Fruit fly (Drosophila melanogaster) whole organism, embryonic: ENCODE measurements around the gene CG34180.

Experiments used
- B-H1 ChIP-seq: fragments of 200-800 bp; sonication (Bioruptor generic); IDR thresholded peaks from 3 replicates; pipeline ENCODE4 v1.3.6; 2022; ENCODE audit warnings: missing biosample characterization, missing genetic modification characterization
- BtbVII ChIP-seq: fragments of 200-800 bp; sonication (Bioruptor generic); optimal IDR thresholded peaks from 3 replicates; lab custom pipeline; 2017; ENCODE audit warnings: missing biosample characterization, mild to moderate bottlenecking, missing genetic modification characterization
- C15 ChIP-seq: fragments of 200-800 bp; sonication (Bioruptor generic); IDR thresholded peaks from 3 replicates; pipeline ENCODE4 v1.3.6; 2022; ENCODE audit warnings: missing biosample characterization, missing genetic modification characterization
- CG10959 ChIP-seq: fragments of 200-800 bp; sonication (Bioruptor generic); IDR thresholded peaks from 2 replicates; pipeline ENCODE4 v1.3.6; 2022; ENCODE audit warnings: missing biosample characterization, missing genetic modification characterization
- CG11696 ChIP-seq: fragments of 200-800 bp; sonication (Bioruptor generic); IDR thresholded peaks from 2 replicates; pipeline ENCODE4 v1.3.6; 2022; ENCODE audit warnings: missing biosample characterization, missing genetic modification characterization
- CG12391 ChIP-seq: fragments of 200-800 bp; sonication (Bioruptor generic); optimal IDR thresholded peaks from 3 replicates; lab custom pipeline; 2018; ENCODE audit warnings: missing biosample characterization, mild to moderate bottlenecking, missing genetic modification characterization, moderate library complexity
- CG12744 ChIP-seq: fragments of 200-800 bp; sonication (Bioruptor generic); optimal IDR thresholded peaks from 2 replicates; lab custom pipeline; 2016; ENCODE audit warnings: missing biosample characterization, missing genetic modification characterization
- CG12942 ChIP-seq: fragments of 200-800 bp; sonication (Bioruptor generic); optimal IDR thresholded peaks from 3 replicates; lab custom pipeline; 2016; ENCODE audit warnings: missing biosample characterization, missing genetic modification characterization
- CG13123 ChIP-seq: fragments of 200-800 bp; sonication (Bioruptor generic); optimal IDR thresholded peaks from 2 replicates; lab custom pipeline; 2016; ENCODE audit warnings: missing biosample characterization, missing genetic modification characterization
- CG17912 ChIP-seq: fragments of 200-800 bp; sonication (Bioruptor generic); optimal IDR thresholded peaks from 2 replicates; lab custom pipeline; 2018; ENCODE audit warnings: missing biosample characterization, mild to moderate bottlenecking, missing genetic modification characterization
- CG18476 ChIP-seq: fragments of 200-800 bp; sonication (Bioruptor generic); optimal IDR thresholded peaks from 2 replicates; lab custom pipeline; 2016; ENCODE audit warnings: missing biosample characterization, mild to moderate bottlenecking, missing genetic modification characterization
- CG34422 ChIP-seq: fragments of 200-800 bp; sonication (Bioruptor generic); IDR thresholded peaks from 3 replicates; pipeline ENCODE4 v1.3.6; 2022; ENCODE audit warnings: missing biosample characterization, missing genetic modification characterization
- CG3726 ChIP-seq: fragments of 200-800 bp; sonication (Bioruptor generic); IDR thresholded peaks from 3 replicates; pipeline ENCODE4, ENCODE4 v1.3.6; 2022; ENCODE audit warnings: missing biosample characterization, missing genetic modification characterization
- CG42726 ChIP-seq: fragments of 200-800 bp; sonication (Bioruptor generic); IDR thresholded peaks from 2 replicates; pipeline ENCODE4 v1.3.6; 2022; ENCODE audit warnings: missing biosample characterization, missing genetic modification characterization; ENCODE audit not compliant: partially characterized antibody
- CG6683 ChIP-seq: fragments of 200-800 bp; sonication (Bioruptor generic); optimal IDR thresholded peaks from 2 replicates; lab custom pipeline; 2017; ENCODE audit warnings: missing biosample characterization, mild to moderate bottlenecking, missing genetic modification characterization, missing genetic modification reagents
- CG6689 ChIP-seq: fragments of 200-800 bp; sonication (Bioruptor generic); IDR thresholded peaks from 2 replicates; pipeline ENCODE4 v1.3.6; 2022; ENCODE audit warnings: missing biosample characterization, missing genetic modification characterization
- CG6813 ChIP-seq: fragments of 200-800 bp; sonication (Bioruptor generic); optimal IDR thresholded peaks from 2 replicates; lab custom pipeline; 2017; ENCODE audit warnings: missing biosample characterization, missing genetic modification characterization, mild to moderate bottlenecking, moderate library complexity, missing genetic modification reagents
- CG6854 ChIP-seq: fragments of 200-800 bp; sonication (Bioruptor generic); optimal IDR thresholded peaks from 3 replicates; lab custom pipeline; 2017; ENCODE audit warnings: missing biosample characterization, mild to moderate bottlenecking, missing genetic modification characterization
- CG7786 ChIP-seq: fragments of 200-800 bp; sonication (Bioruptor generic); optimal IDR thresholded peaks from 2 replicates; lab custom pipeline; 2016; ENCODE audit warnings: missing biosample characterization, missing genetic modification characterization
- CG9609 ChIP-seq: fragments of 200-800 bp; sonication (Bioruptor generic); optimal IDR thresholded peaks from 3 replicates; lab custom pipeline; 2016; ENCODE audit warnings: missing biosample characterization, missing genetic modification characterization
- Dll ChIP-seq: fragments of 200-800 bp; sonication (Bioruptor generic); IDR thresholded peaks from 4 replicates; pipeline ENCODE4 v1.3.6; 2022; ENCODE audit warnings: missing biosample characterization, missing genetic modification characterization; ENCODE audit not compliant: partially characterized antibody
- Ets97D ChIP-seq: fragments of 200-800 bp; sonication (Bioruptor generic); optimal IDR thresholded peaks from 3 replicates; lab custom pipeline; 2016; ENCODE audit warnings: missing biosample characterization, missing genetic modification characterization
- H15 ChIP-seq: fragments of 200-800 bp; sonication (Bioruptor generic); IDR thresholded peaks from 3 replicates; pipeline ENCODE4 v1.3.6; 2022; ENCODE audit warnings: missing biosample characterization, missing genetic modification characterization
- Hand ChIP-seq: fragments of 200-800 bp; sonication (Bioruptor generic); optimal IDR thresholded peaks from 2 replicates; lab custom pipeline; 2017; ENCODE audit warnings: mild to moderate bottlenecking, missing biosample characterization, missing genetic modification reagents, missing genetic modification characterization
- HmgD ChIP-seq: fragments of 200-800 bp; sonication (Bioruptor generic); optimal IDR thresholded peaks from 3 replicates; lab custom pipeline; 2016; ENCODE audit warnings: missing biosample characterization, missing genetic modification characterization
- MBD-R2 ChIP-seq: fragments of 200-800 bp; sonication (Bioruptor generic); IDR thresholded peaks from 2 replicates; pipeline ENCODE4 v1.3.6; 2022; ENCODE audit warnings: missing biosample characterization, missing genetic modification characterization
- NC2α ChIP-seq: fragments of 200-800 bp; sonication (Bioruptor generic); optimal IDR thresholded peaks from 2 replicates; lab custom pipeline; 2016; ENCODE audit warnings: missing biosample characterization, missing genetic modification characterization
- Oli ChIP-seq: fragments of 200-800 bp; sonication (Bioruptor generic); optimal IDR thresholded peaks from 2 replicates; lab custom pipeline; 2018; ENCODE audit warnings: missing biosample characterization, mild to moderate bottlenecking, missing genetic modification characterization, moderate library complexity
- Optix ChIP-seq: fragments of 200-800 bp; sonication (Bioruptor generic); IDR thresholded peaks from 3 replicates; pipeline ENCODE4 v1.3.6; 2022; ENCODE audit warnings: missing biosample characterization, missing genetic modification characterization
- Ptx1 ChIP-seq: fragments of 200-800 bp; sonication (Bioruptor generic); IDR thresholded peaks from 2 replicates; pipeline ENCODE4 v1.3.6; 2022; ENCODE audit warnings: missing biosample characterization, missing genetic modification characterization
- Usf ChIP-seq: fragments of 200-800 bp; sonication (Bioruptor generic); optimal IDR thresholded peaks from 2 replicates; lab custom pipeline; 2017; ENCODE audit warnings: missing genotype, missing biosample characterization, missing genetic modification characterization
- ase ChIP-seq: fragments of 200-800 bp; sonication (Bioruptor generic); IDR thresholded peaks from 3 replicates; pipeline ENCODE4 v1.3.6; 2022; ENCODE audit warnings: missing biosample characterization, missing genetic modification characterization
- cato ChIP-seq: fragments of 200-800 bp; sonication (Bioruptor generic); optimal IDR thresholded peaks from 2 replicates; lab custom pipeline; 2016; ENCODE audit warnings: missing biosample characterization, missing genetic modification characterization, borderline replicate concordance
- chm ChIP-seq: fragments of 200-800 bp; sonication (Bioruptor generic); IDR thresholded peaks from 2 replicates; pipeline ENCODE4 v1.3.6; 2022; ENCODE audit warnings: missing biosample characterization, missing genetic modification characterization
- corto ChIP-seq: fragments of 200-800 bp; sonication (Bioruptor generic); optimal IDR thresholded peaks from 2 replicates; lab custom pipeline; 2016; ENCODE audit warnings: missing biosample characterization, mild to moderate bottlenecking, missing genetic modification characterization, moderate library complexity
- danr ChIP-seq: fragments of 200-800 bp; sonication (Bioruptor generic); IDR thresholded peaks from 2 replicates; pipeline ENCODE4 v1.3.6; 2022; ENCODE audit warnings: missing biosample characterization, missing genetic modification characterization
- ems ChIP-seq: fragments of 200-800 bp; sonication (Bioruptor generic); optimal IDR thresholded peaks from 3 replicates; lab custom pipeline; 2016; ENCODE audit warnings: missing biosample characterization, missing genetic modification characterization
- h ChIP-seq: fragments of >200 bp; optimal IDR thresholded peaks from 2 replicates; lab custom pipeline; 2017
- hb ChIP-seq: fragments of 200-800 bp; sonication (Bioruptor generic); IDR thresholded peaks from 3 replicates; pipeline ENCODE4 v1.3.6; 2022; ENCODE audit warnings: missing biosample characterization, missing genetic modification characterization; ENCODE audit not compliant: partially characterized antibody
- ind ChIP-seq: fragments of 200-800 bp; sonication (Bioruptor generic); optimal IDR thresholded peaks from 3 replicates; lab custom pipeline; 2016; ENCODE audit warnings: missing biosample characterization, missing genetic modification characterization
- jing ChIP-seq: fragments of 200-800 bp; sonication (Bioruptor generic); optimal IDR thresholded peaks from 2 replicates; lab custom pipeline; 2018; ENCODE audit warnings: missing biosample characterization, mild to moderate bottlenecking, missing genetic modification characterization
- odd ChIP-seq: fragments of 200-800 bp; sonication (Bioruptor generic); optimal IDR thresholded peaks from 2 replicates; lab custom pipeline; 2017; ENCODE audit warnings: missing biosample characterization, mild to moderate bottlenecking, missing genetic modification characterization
- pho ChIP-seq: fragments of 200-800 bp; sonication (Bioruptor generic); optimal IDR thresholded peaks from 2 replicates; lab custom pipeline; 2016; ENCODE audit warnings: missing biosample characterization, missing genetic modification characterization
- pnt ChIP-seq: fragments of 200-800 bp; sonication (Bioruptor generic); optimal IDR thresholded peaks from 3 replicates; lab custom pipeline; 2016; ENCODE audit warnings: missing biosample characterization, missing genetic modification characterization
- pros ChIP-seq: fragments of 200-800 bp; sonication (Bioruptor generic); optimal IDR thresholded peaks from 3 replicates; lab custom pipeline; 2019; ENCODE audit warnings: missing biosample characterization, mild to moderate bottlenecking, missing genetic modification characterization, moderate library complexity
- sim ChIP-seq: fragments of 200-800 bp; sonication (Bioruptor generic); IDR thresholded peaks from 2 replicates; pipeline ENCODE4 v1.3.6; 2022; ENCODE audit warnings: missing biosample characterization, missing genetic modification characterization
- sna ChIP-seq: fragments of 200-800 bp; sonication (Bioruptor generic); IDR thresholded peaks from 2 replicates; pipeline ENCODE4 v1.3.6; 2022; ENCODE audit warnings: missing biosample characterization, missing genetic modification characterization; ENCODE audit not compliant: partially characterized antibody
- stc ChIP-seq: fragments of 200-800 bp; sonication (Bioruptor generic); IDR thresholded peaks from 2 replicates; pipeline ENCODE4 v1.3.6; 2022; ENCODE audit warnings: missing biosample characterization, missing genetic modification characterization
- wdn ChIP-seq: fragments of 200-800 bp; sonication (Bioruptor generic); IDR thresholded peaks from 2 replicates; pipeline ENCODE4 v1.3.6; 2022; ENCODE audit warnings: missing biosample characterization, missing genetic modification characterization
- zen2 ChIP-seq: fragments of 200-800 bp; sonication (Bioruptor generic); IDR thresholded peaks from 3 replicates; pipeline ENCODE4 v1.3.6; 2022; ENCODE audit warnings: missing biosample characterization, missing genetic modification characterization; ENCODE audit not compliant: partially characterized antibody

The CG34180 gene

DNA sequence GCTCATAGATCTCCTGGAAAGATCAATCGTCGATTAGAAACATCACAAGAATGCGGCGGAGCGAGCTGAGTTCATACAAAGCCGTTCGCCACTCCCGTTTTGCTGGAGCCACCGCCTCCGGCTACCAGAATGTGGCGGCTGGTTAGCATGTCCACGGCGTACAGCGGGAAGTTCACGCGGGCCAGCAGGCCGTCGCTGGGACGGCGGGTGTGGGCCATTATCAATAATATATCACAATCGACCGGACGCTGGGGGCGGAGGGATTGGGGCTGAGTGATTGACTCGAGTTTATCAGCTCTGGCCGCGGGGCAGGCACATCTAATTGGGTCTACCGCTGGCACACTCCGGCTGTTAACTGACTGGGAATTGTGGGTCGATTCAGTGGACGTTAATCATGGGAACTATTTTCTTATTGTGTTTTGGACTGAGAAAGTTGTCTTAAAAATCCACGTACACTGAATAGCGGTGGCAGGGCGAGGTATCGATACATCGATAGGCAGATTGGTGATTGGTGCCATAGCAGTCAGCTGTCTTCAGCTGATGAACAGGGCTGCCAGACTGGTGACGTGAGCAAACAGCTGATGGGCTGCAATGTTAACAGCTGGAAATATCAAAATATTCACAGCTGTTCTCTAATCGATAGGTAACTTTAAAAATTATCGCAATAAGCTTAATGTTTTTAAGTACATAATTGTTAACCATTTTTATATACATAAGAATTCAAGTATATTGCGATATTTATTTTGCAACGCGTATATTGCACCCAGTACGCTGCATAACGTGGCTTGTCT, 38.4 kb downstream of the CG34180 start, which contains the start of gene CG9175 (continued):
- TF ChIP-seq B-H1 (GFP tag; lab: Robert Waterston, UW) (no peak), NC2α (GFP tag; lab: Kevin White, UChicago) (no peak), CG11696 (GFP tag; lab: Robert Waterston, UW) (no peak), stc (GFP tag; lab: Robert Waterston, UW) (peak; percentile 35; the same call in 1 of the 2 replicates), CG9609 (GFP tag; lab: Kevin White, UChicago) (no peak), pros (GFP tag; lab: Kevin White, UChicago) (peak; percentile 17), CG6813 (no peak), hb (GFP tag; lab: Robert Waterston, UW) (peak; percentile 93), CG3726 (GFP tag; lab: Robert Waterston, UW) (no peak), CG18476 (GFP tag; lab: Kevin White, UChicago) (no peak), CG6854 (GFP tag; lab: Kevin White, UChicago) (peak; percentile 32), h (lab: Kevin White, UChicago) (no peak), zen2 (GFP tag; lab: Robert Waterston, UW) (peak; percentile 95), Ptx1 (GFP tag; lab: Robert Waterston, UW) (peak; percentile 39; the same call in 1 of the 2 replicates), Dll (GFP tag; lab: Robert Waterston, UW) (peak; percentile 95), CG6683 (GFP tag; lab: Kevin White, UChicago) (no peak), CG12391 (peak; percentile 58), wdn (no peak), Optix (GFP tag; lab: Robert Waterston, UW) (no peak), CG12744 (GFP tag; lab: Kevin White, UChicago) (no peak), CG34422 (GFP tag; lab: Robert Waterston, UW) (peak; percentile 81), H15 (GFP tag; lab: Robert Waterston, UW) (no peak), MBD-R2 (GFP tag; lab: Robert Waterston, UW) (peak; percentile 98), Ets97D (GFP tag; lab: Kevin White, UChicago) (peak; percentile 82), CG10959 (GFP tag; lab: Robert Waterston, UW) (no peak), C15 (no peak), cato (GFP tag; lab: Kevin White, UChicago) (no peak), HmgD (GFP tag; lab: Kevin White, UChicago) (peak; percentile 73), chm (GFP tag; lab: Robert Waterston, UW) (peak; percentile 41; the same call in 1 of the 2 replicates), ase (GFP tag; lab: Robert Waterston, UW) (no peak), pnt (GFP tag; lab: Kevin White, UChicago) (peak; percentile 12), BtbVII (GFP tag; lab: Kevin White, UChicago) (no peak), ind (peak; percentile 7), Hand (GFP tag; lab: Kevin White, UChicago) (no peak), CG42726 (GFP tag; lab: Robert Waterston, UW) (peak; percentile 99), corto (no peak), CG6689 (GFP tag; lab: Robert Waterston, UW) (no peak), Usf (GFP tag; lab: Kevin White, UChicago) (no peak), CG7786 (GFP tag; lab: Kevin White, UChicago) (no peak), Oli (tag; lab: Kevin White, UChicago) (no peak), sim (no peak), pho (GFP tag; lab: Kevin White, UChicago) (peak; percentile 69), danr (GFP tag; lab: Robert Waterston, UW) (no peak), ems (no peak), CG17912 (peak; percentile 63), CG13123 (GFP tag; lab: Kevin White, UChicago) (no peak), sna (peak; percentile 96), jing (GFP tag; lab: Kevin White, UChicago) (no peak), CG12942 (GFP tag; lab: Kevin White, UChicago) (no peak), odd (GFP tag; lab: Kevin White, UChicago) (no peak)
